Worm (Caenorhabditis elegans): ENCODE measurements around the gene dpy-23.

The dpy-23 gene

ce11 chrX:4439616-4440015 lies 50.5 kb downstream of the dpy-23 start:
- TF ChIP-seq hlh-15 (tag; optimal IDR thresholded peaks at IDR 0.05) (no peak), lin-11 (tag; optimal IDR thresholded peaks at IDR 0.05) (no peak), pag-3 (tag; optimal IDR thresholded peaks at IDR 0.05; ENCODE audit: borderline replicate concordance) (no peak), fax-1 (tag; optimal IDR thresholded peaks at IDR 0.05) (no peak), syd-9 (tag; optimal IDR thresholded peaks at IDR 0.05) (no peak), eyg-1 (tag; optimal IDR thresholded peaks at IDR 0.05) (no peak), lim-6 (tag; optimal IDR thresholded peaks at IDR 0.05) (no peak), che-1 (tag; optimal IDR thresholded peaks at IDR 0.05) (no peak), unc-86 (tag; optimal IDR thresholded peaks at IDR 0.05) (no peak), hlh-8 (tag; optimal IDR thresholded peaks at IDR 0.05) (no peak), sox-2 (GFP tag; IDR thresholded peaks at IDR 0.05) (no peak), nhr-232 (tag; optimal IDR thresholded peaks at IDR 0.05) (no peak), ztf-16 (tag; optimal IDR thresholded peaks at IDR 0.05) (no peak), tbx-2 (tag; optimal IDR thresholded peaks at IDR 0.05) (no peak), nhr-11 (tag; optimal IDR thresholded peaks at IDR 0.05) (no peak)

ce11 chrX:4440641-4441040 lies 51.5 kb downstream of the dpy-23 start, which contains the start of gene F15A8.1:
Gene F15A8.1, plus strand, starts transcription at chrX:4440941.
- TF ChIP-seq elt-2 (tag; optimal IDR thresholded peaks at IDR 0.05): no peak
- no peak for TF ChIP-seq F13H6.1 (tag; optimal IDR thresholded peaks at IDR 0.05)
- TF ChIP-seq ceh-45 (GFP tag; IDR thresholded peaks at IDR 0.05): no peak
- TF ChIP-seq sox-2 (GFP tag; IDR thresholded peaks at IDR 0.05): no peak
- no peak for TF ChIP-seq ceh-6 (GFP tag; optimal IDR thresholded peaks at IDR 0.05)
- no peak for TF ChIP-seq Y22D7AL.16 (tag; optimal IDR thresholded peaks at IDR 0.05)
- no peak for TF ChIP-seq pros-1 (tag; optimal IDR thresholded peaks at IDR 0.05)
- TF ChIP-seq sdc-2 (tag; optimal IDR thresholded peaks at IDR 0.05): no peak

Measured in whole organism, late embryonic.